Worm (Caenorhabditis elegans) whole organism, L4 larva: ENCODE data around the gene F11A10.5.

ENCODE experiments used
- Y75B8A.6 ChIP-seq: fragments of 200-800 bp; sonication (Bioruptor generic); IDR thresholded peaks from 2 replicates; pipeline ENCODE4 v1.3.6; 2022; ENCODE audit warnings: missing genetic modification reagents, missing genetic modification characterization, missing compliant biosample characterization
- ces-1 ChIP-seq: fragments of 150-350 bp; sonication (generic microtip); optimal IDR thresholded peaks from 4 replicates; lab custom pipeline; 2014; ENCODE audit warnings: missing biosample characterization, missing genetic modification reagents, missing genetic modification characterization
- lin-15B ChIP-seq: fragments of 150-350 bp; sonication (generic microtip); optimal IDR thresholded peaks from 3 replicates; lab custom pipeline; 2014; ENCODE audit warnings: missing biosample characterization, missing genetic modification characterization
- lir-3 ChIP-seq: sonication (generic microtip); optimal IDR thresholded peaks from 2 replicates; lab custom pipeline; 2016; ENCODE audit warnings: mild to moderate bottlenecking, missing genetic modification characterization, missing compliant biosample characterization
- lsy-2 ChIP-seq, 2 experiments: fragments of 150-350 bp in 1 of 2; sonication (generic microtip) in 1 of 2; optimal IDR thresholded peaks; 2 replicates each; lab custom pipeline; 2014 to 2017; ENCODE audit warnings: missing biosample characterization in 2 of 2, missing genetic modification characterization in 2 of 2
- mes-2 ChIP-seq: sonication (generic microtip); optimal IDR thresholded peaks from 2 replicates; lab custom pipeline; 2016; ENCODE audit warnings: missing genotype, mild to moderate bottlenecking, missing genetic modification characterization, missing compliant biosample characterization; ENCODE audit not compliant: poor library complexity, severe bottlenecking
- nhr-77 ChIP-seq: fragments of 150-350 bp; optimal IDR thresholded peaks from 2 replicates; lab custom pipeline; 2014; ENCODE audit warnings: missing biosample characterization, missing genetic modification characterization
- snpc-4 ChIP-seq: fragments of 150-350 bp; optimal IDR thresholded peaks from 2 replicates; lab custom pipeline; 2014; ENCODE audit warnings: missing biosample characterization, missing genetic modification characterization
- spr-3 ChIP-seq: fragments of 200-800 bp; sonication (Bioruptor generic); optimal IDR thresholded peaks from 2 replicates; lab custom pipeline; 2018; ENCODE audit warnings: mild to moderate bottlenecking, missing genetic modification characterization, missing compliant biosample characterization
- zag-1 ChIP-seq: fragments of 150-350 bp; optimal IDR thresholded peaks from 2 replicates; lab custom pipeline; 2014; ENCODE audit warnings: missing biosample characterization, missing genetic modification characterization
- zip-11 ChIP-seq: fragments of 200-800 bp; sonication (Bioruptor generic); IDR thresholded peaks from 2 replicates; pipeline ENCODE4 v1.3.6; 2022; ENCODE audit warnings: missing genetic modification characterization, missing compliant biosample characterization

ce11 chrIV:12086498-12086897 is 7.4 kb upstream of the F11A10.5 start:
- TF ChIP-seq nhr-77 (peak; percentile 43), spr-3 (peak; percentile 79), mes-2 (tag; lab: Kevin White, UChicago) (peak; percentile 89), ces-1 (GFP tag; lab: Kevin White, UChicago) (no peak), lin-15B (tag; lab: Kevin White, UChicago) (no peak), Y75B8A.6 (GFP tag; lab: Robert Waterston, UW) (0 out of 2 replicates have a peak, but pooled peaks have one; percentile 27), zag-1 (no peak), lir-3 (peak; percentile 71), zip-11 (GFP tag; lab: Robert Waterston, UW) (peak; percentile 67; the same call in 1 of the 2 replicates), lsy-2 (tag; optimal IDR thresholded peaks at IDR 0.05; lab: Kevin White, UChicago) (peak in 1 of 2 experiments; percentile 61), snpc-4 (no peak)
